Fruit fly (Drosophila melanogaster): Measurements from ENCODE around the gene CG43895.

- TF ChIP-seq psq (optimal IDR thresholded peaks at IDR 0.05): no peak
- no peak for TF ChIP-seq EcR (GFP tag; optimal IDR thresholded peaks at IDR 0.05)
- no peak for TF ChIP-seq Dll (optimal IDR thresholded peaks at IDR 0.05)
Observed at dm6 chr3L:21835569-21835968, 22.1 kb upstream of the CG43895 start.

Data from whole organism.